Worm (Caenorhabditis elegans): ENCODE measurements around the gene acs-12.

ce11 chrV:20903167-20904093 lies 539 bp upstream of the acs-12 start, which contains the start of gene amx-3:
- TF ChIP-seq elt-3 (tag; optimal IDR thresholded peaks at IDR 0.05) (no peak), lin-13 (tag; optimal IDR thresholded peaks at IDR 0.05) (no peak), sem-2 (GFP tag; optimal IDR thresholded peaks at IDR 0.05) (no peak), lin-32 (GFP tag; optimal IDR thresholded peaks at IDR 0.05) (no peak), pha-4 (tag; optimal IDR thresholded peaks at IDR 0.05) (no peak), unc-62 (GFP tag; optimal IDR thresholded peaks at IDR 0.05) (no peak)
